Fruit fly (Drosophila melanogaster) whole organism, wandering third instar larva: ENCODE data around the gene Rac2.

Source experiments
- Abd-B ChIP-seq: fragments of >200 bp; optimal IDR thresholded peaks from 2 replicates; lab custom pipeline; 2017; ENCODE audit warnings: missing biosample characterization, missing genetic modification characterization
- CG32264 ChIP-seq: fragments of 200-800 bp; sonication (Bioruptor generic); optimal IDR thresholded peaks from 2 replicates; lab custom pipeline; 2016; ENCODE audit warnings: missing biosample characterization, missing genetic modification characterization
- CG9705 ChIP-seq: fragments of 200-800 bp; sonication (Bioruptor generic); optimal IDR thresholded peaks from 2 replicates; lab custom pipeline; 2018; ENCODE audit warnings: missing biosample characterization, mild to moderate bottlenecking, missing genetic modification characterization
- CrebA ChIP-seq: fragments of 200-800 bp; sonication (Bioruptor generic); optimal IDR thresholded peaks from 2 replicates; lab custom pipeline; 2016; ENCODE audit warnings: missing biosample characterization, mild to moderate bottlenecking, missing genetic modification characterization, borderline replicate concordance
- Dfd ChIP-seq: fragments of >200 bp; optimal IDR thresholded peaks from 2 replicates; lab custom pipeline; 2017; ENCODE audit warnings: missing biosample characterization, missing genetic modification characterization
- Dif ChIP-seq: fragments of 200-275, 200-300 bp; sonication (Bioruptor generic); optimal IDR thresholded peaks from 2 replicates; lab custom pipeline; 2018; ENCODE audit warnings: missing biosample characterization, missing genetic modification characterization; ENCODE audit not compliant: partially characterized antibody
- GATAd ChIP-seq: sonication (Bioruptor generic); optimal IDR thresholded peaks from 2 replicates; lab custom pipeline; 2016; ENCODE audit warnings: missing biosample characterization, missing genetic modification characterization
- HLH106 ChIP-seq: fragments of 200-800 bp; optimal IDR thresholded peaks from 3 replicates; lab custom pipeline; 2019; ENCODE audit warnings: missing biosample characterization, mild to moderate bottlenecking, missing genetic modification characterization, moderate library complexity
- Hnf4 ChIP-seq: fragments of 200-800 bp; sonication (Bioruptor generic); optimal IDR thresholded peaks from 2 replicates; lab custom pipeline; 2016; ENCODE audit warnings: missing biosample characterization, mild to moderate bottlenecking, missing genetic modification characterization
- Hr78 ChIP-seq: fragments of >200 bp; optimal IDR thresholded peaks from 2 replicates; lab custom pipeline; 2017; ENCODE audit warnings: missing biosample characterization, missing genetic modification characterization
- Jra ChIP-seq: sonication (Bioruptor generic); optimal IDR thresholded peaks from 2 replicates; lab custom pipeline; 2016; ENCODE audit warnings: missing biosample characterization, missing genetic modification characterization
- Mio ChIP-seq: sonication (Bioruptor generic); optimal IDR thresholded peaks from 2 replicates; lab custom pipeline; 2016; ENCODE audit warnings: missing biosample characterization, missing genetic modification characterization
- N ChIP-seq: fragments of >200 bp; optimal IDR thresholded peaks from 2 replicates; lab custom pipeline; 2018; ENCODE audit warnings: missing biosample characterization, missing external identifiers, missing genetic modification characterization
- Rel ChIP-seq, 2 experiments: fragments of 200-800 bp; sonication (Bioruptor generic) in 1 of 2; optimal IDR thresholded peaks; 2 replicates in 1 of 2; 3 replicates in 1 of 2; lab custom pipeline; 2016 to 2019; ENCODE audit warnings: mild to moderate bottlenecking in 2 of 2, missing biosample characterization in 2 of 2, missing genetic modification characterization in 2 of 2, moderate library complexity in 1 of 2
- Sp1 ChIP-seq: fragments of 200-800 bp; sonication (Bioruptor generic); optimal IDR thresholded peaks from 3 replicates; lab custom pipeline; 2019; ENCODE audit warnings: missing biosample characterization, mild to moderate bottlenecking, missing genetic modification characterization, moderate library complexity
- Vsx2 ChIP-seq: fragments of 200-300, 225-300 bp; sonication (Bioruptor generic); optimal IDR thresholded peaks from 2 replicates; lab custom pipeline; 2018; ENCODE audit warnings: missing biosample characterization, missing genetic modification characterization; ENCODE audit not compliant: partially characterized antibody
- dl ChIP-seq, 2 experiments: fragments of 175-275, 200-275 bp in 1 of 2; fragments of 200-275 bp in 1 of 2; sonication (Bioruptor generic); optimal IDR thresholded peaks; lab custom pipeline; 2018; ENCODE audit warnings: mild to moderate bottlenecking in 2 of 2, missing biosample characterization in 2 of 2, missing genetic modification characterization in 2 of 2, moderate library complexity in 2 of 2; ENCODE audit not compliant: partially characterized antibody in 2 of 2, insufficient read depth in 1 of 2
- ey ChIP-seq: fragments of 200-800 bp; sonication (Bioruptor generic); optimal IDR thresholded peaks from 2 replicates; lab custom pipeline; 2016; ENCODE audit warnings: missing biosample characterization, missing genetic modification characterization
- foxo ChIP-seq, 2 experiments: fragments of 200-800 bp; sonication (Bioruptor generic); optimal IDR thresholded peaks; 2 replicates in 1 of 2; 3 replicates in 1 of 2; lab custom pipeline; 2016 to 2017; ENCODE audit warnings: missing biosample characterization in 2 of 2, missing genetic modification characterization in 2 of 2
- fru ChIP-seq: fragments of 200-800 bp; sonication (Bioruptor generic); optimal IDR thresholded peaks from 3 replicates; lab custom pipeline; 2016; ENCODE audit warnings: missing biosample characterization, mild to moderate bottlenecking, missing genetic modification characterization
- h ChIP-seq: fragments of 200-800 bp; sonication (Bioruptor generic); optimal IDR thresholded peaks from 3 replicates; lab custom pipeline; 2016; ENCODE audit warnings: missing biosample characterization, mild to moderate bottlenecking, missing genetic modification characterization
- jim ChIP-seq: fragments of 175-275, 200-325 bp; sonication (Bioruptor generic); optimal IDR thresholded peaks from 2 replicates; lab custom pipeline; 2016; ENCODE audit warnings: missing biosample characterization, mild to moderate bottlenecking, missing genetic modification characterization
- lola ChIP-seq: fragments of >200 bp; optimal IDR thresholded peaks from 2 replicates; lab custom pipeline; 2017; ENCODE audit warnings: missing biosample characterization, missing genetic modification characterization
- pan ChIP-seq: fragments of >200 bp; optimal IDR thresholded peaks from 2 replicates; lab custom pipeline; 2017
- psq ChIP-seq: fragments of 200-800 bp; sonication (Bioruptor generic); optimal IDR thresholded peaks from 3 replicates; lab custom pipeline; 2017; ENCODE audit warnings: missing biosample characterization, mild to moderate bottlenecking, missing genetic modification characterization, moderate library complexity
- sage ChIP-seq: fragments of 200-800 bp; sonication (Bioruptor generic); optimal IDR thresholded peaks from 2 replicates; lab custom pipeline; 2016; ENCODE audit warnings: missing biosample characterization, mild to moderate bottlenecking, missing genetic modification characterization
- sv ChIP-seq: fragments of 200-800 bp; sonication (Bioruptor generic); optimal IDR thresholded peaks from 3 replicates; lab custom pipeline; 2016; ENCODE audit warnings: missing biosample characterization, missing genetic modification characterization
- tai ChIP-seq: sonication (Bioruptor generic); optimal IDR thresholded peaks from 2 replicates; lab custom pipeline; 2016; ENCODE audit warnings: missing biosample characterization, missing genetic modification characterization
- usp ChIP-seq: fragments of >200 bp; optimal IDR thresholded peaks from 2 replicates; lab custom pipeline; 2017; ENCODE audit warnings: missing biosample characterization, missing genetic modification characterization
- woc ChIP-seq: sonication (Bioruptor generic); optimal IDR thresholded peaks from 2 replicates; lab custom pipeline; 2016; ENCODE audit warnings: missing biosample characterization, mild to moderate bottlenecking, missing genetic modification characterization

Rac2 gene

DNA sequence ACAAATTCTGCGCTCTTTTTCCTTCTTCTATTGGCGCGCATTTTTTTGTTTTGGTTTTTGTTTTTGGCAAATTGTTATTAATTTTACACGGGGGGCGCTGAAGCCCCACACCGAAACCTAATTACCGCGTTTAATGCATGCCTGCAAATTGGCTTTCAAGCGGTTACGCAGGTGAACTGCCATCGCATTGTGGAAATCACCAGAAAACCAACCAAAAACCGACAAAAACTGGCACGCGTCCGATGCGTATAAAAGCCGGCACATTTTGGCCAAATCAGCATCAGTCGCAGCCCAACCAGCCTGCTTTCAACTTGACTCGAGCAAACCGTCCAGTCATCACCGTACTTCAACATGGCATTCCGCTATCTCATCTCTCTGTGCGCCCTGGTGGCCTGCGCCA is 36.3 kb upstream of the Rac2 start, which contains the start of gene CG8541:
CG8541 (plus strand) TSS at position 301 of the 400 bp plus-strand sequence.
- TF ChIP-seq CG9705 (GFP tag; lab: Kevin White, UChicago) (no peak), Abd-B (GFP tag; lab: Kevin White, UChicago) (no peak), usp (GFP tag; lab: Kevin White, UChicago) (no peak), Mio (no peak), Dfd (GFP tag; lab: Kevin White, UChicago) (no peak), Vsx2 (no peak), Hr78 (GFP tag; lab: Kevin White, UChicago) (no peak), CG32264 (GFP tag; lab: Kevin White, UChicago) (no peak), Hnf4 (no peak), h (GFP tag; lab: Kevin White, UChicago) (no peak), psq (no peak), jim (GFP tag; lab: Kevin White, UChicago) (no peak), CrebA (GFP tag; lab: Kevin White, UChicago) (no peak), sv (GFP tag; lab: Kevin White, UChicago) (no peak), lola (GFP tag; lab: Kevin White, UChicago) (no peak), tai (GFP tag; lab: Kevin White, UChicago) (no peak)

DNA sequence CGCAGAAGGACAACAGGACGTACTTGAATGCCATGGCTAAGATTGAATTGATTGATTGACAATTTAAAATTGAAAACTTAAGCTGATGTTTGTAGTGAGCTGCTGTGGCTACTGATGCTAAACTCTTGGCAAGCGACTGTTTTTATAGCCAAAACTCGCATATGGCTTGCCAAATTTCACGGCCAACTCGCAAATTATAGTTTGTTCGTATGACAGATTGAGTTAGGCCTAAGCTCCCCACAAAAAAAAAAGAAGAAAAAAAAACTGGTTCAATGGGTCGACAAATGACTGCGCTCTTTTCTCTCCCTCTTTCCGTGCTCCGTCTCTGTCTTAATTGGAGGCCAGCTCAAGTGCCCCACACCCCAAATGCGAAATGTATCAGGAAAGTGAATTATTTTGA is 35.2 kb upstream of the Rac2 start, which contains the start of gene CG8543:
CG8543 (minus strand) TSS at position 101 of the 400 bp plus-strand sequence.
- TF ChIP-seq dl (GFP tag; optimal IDR thresholded peaks at IDR 0.05; lab: Kevin White, UChicago; ENCODE audit: insufficient read depth in 1 of 2, partially characterized antibody in 2 of 2) (no peak), CrebA (GFP tag; lab: Kevin White, UChicago) (no peak), woc (GFP tag; lab: Kevin White, UChicago) (no peak), foxo (GFP tag; optimal IDR thresholded peaks at IDR 0.05; lab: Kevin White, UChicago) (no peak), fru (GFP tag; lab: Kevin White, UChicago) (no peak), tai (GFP tag; lab: Kevin White, UChicago) (no peak), Dif (no peak), Vsx2 (no peak), Dfd (GFP tag; lab: Kevin White, UChicago) (no peak), Jra (GFP tag; lab: Kevin White, UChicago) (no peak), Sp1 (GFP tag; lab: Kevin White, UChicago) (no peak)

dm6 chr3L:7465209-7465608 is 30.2 kb upstream of the Rac2 start, which contains the start of the genes CG42660, CG42661 and Tsp66A:
CG42660 (plus strand) TSS chr3L:7465509.
CG42661 (plus strand) TSS chr3L:7465509.
Tsp66A (plus strand) TSS chr3L:7465509.
- no peak for TF ChIP-seq GATAd (GFP tag; lab: Kevin White, UChicago)
- no peak for TF ChIP-seq dl (GFP tag; optimal IDR thresholded peaks at IDR 0.05; lab: Kevin White, UChicago; ENCODE audit: insufficient read depth in 1 of 2, partially characterized antibody in 2 of 2)
- TF ChIP-seq HLH106 (tag; lab: Kevin White, UChicago) = no peak

- TF ChIP-seq Dfd (GFP tag; lab: Kevin White, UChicago) (no peak), ey (GFP tag; lab: Kevin White, UChicago) (no peak), sage (GFP tag; lab: Kevin White, UChicago) (no peak), CrebA (GFP tag; lab: Kevin White, UChicago) (no peak), woc (GFP tag; lab: Kevin White, UChicago) (no peak), pan (lab: Kevin White, UChicago) (no peak), CG32264 (GFP tag; lab: Kevin White, UChicago) (no peak), Rel (GFP tag; optimal IDR thresholded peaks at IDR 0.05; lab: Kevin White, UChicago) (no peak), Rel (tag; optimal IDR thresholded peaks at IDR 0.05; lab: Kevin White, UChicago) (no peak), N (GFP tag; lab: Kevin White, UChicago) (no peak)
Observed at dm6 chr3L:7455849-7456248, 20.9 kb upstream of the Rac2 start, which contains the start of gene ppk26. ppk26 (plus strand) TSS chr3L:7456149.

DNA sequence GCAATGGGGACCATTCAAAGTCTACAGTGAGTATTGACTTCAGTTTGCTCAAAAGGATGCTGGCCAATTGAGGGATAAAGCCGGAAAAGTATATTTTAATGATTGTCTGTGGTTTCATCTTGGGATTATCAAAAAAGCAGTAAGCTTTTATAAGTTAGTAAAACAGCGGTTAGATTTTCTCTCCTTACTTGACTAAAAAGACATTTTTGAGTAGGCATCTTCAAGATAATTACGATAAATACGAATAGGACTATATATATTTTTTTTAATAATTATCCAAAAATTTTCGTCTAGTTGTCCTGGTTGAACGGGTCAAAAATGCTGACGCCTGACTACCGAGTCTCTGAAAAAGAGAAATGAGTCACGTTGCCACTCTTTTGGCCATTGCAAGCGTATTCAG is 15.6 kb upstream of the Rac2 start, which contains the start of gene CG33278:
CG33278 (plus strand) TSS at position 301 of the 400 bp plus-strand sequence.
- TF ChIP-seq Hnf4 = no peak
